Worm (Caenorhabditis elegans) whole organism, L2 larva: ENCODE measurements around the gene col-40.

Experiments
- aly-2 ChIP-seq: fragments of 150-350 bp; optimal IDR thresholded peaks from 2 replicates; lab custom pipeline; 2014; ENCODE audit warnings: missing biosample characterization, missing genetic modification characterization
- gmeb-1 ChIP-seq: fragments of 150-350 bp; optimal IDR thresholded peaks from 2 replicates; lab custom pipeline; 2014; ENCODE audit warnings: missing biosample characterization, missing genetic modification characterization
- lin-39 ChIP-seq: fragments of 150-350 bp; optimal IDR thresholded peaks from 2 replicates; lab custom pipeline; 2014; ENCODE audit warnings: missing biosample characterization, missing genetic modification reagents, missing genetic modification characterization
- unc-55 ChIP-seq: fragments of 150-350 bp; sonication (generic microtip); optimal IDR thresholded peaks from 3 replicates; lab custom pipeline; 2014; ENCODE audit warnings: missing biosample characterization, missing genetic modification reagents, missing genetic modification characterization
- unc-62 ChIP-seq: fragments of 150-350 bp; optimal IDR thresholded peaks from 2 replicates; lab custom pipeline; 2014; ENCODE audit warnings: missing biosample characterization, missing genetic modification reagents, missing genetic modification characterization

DNA sequence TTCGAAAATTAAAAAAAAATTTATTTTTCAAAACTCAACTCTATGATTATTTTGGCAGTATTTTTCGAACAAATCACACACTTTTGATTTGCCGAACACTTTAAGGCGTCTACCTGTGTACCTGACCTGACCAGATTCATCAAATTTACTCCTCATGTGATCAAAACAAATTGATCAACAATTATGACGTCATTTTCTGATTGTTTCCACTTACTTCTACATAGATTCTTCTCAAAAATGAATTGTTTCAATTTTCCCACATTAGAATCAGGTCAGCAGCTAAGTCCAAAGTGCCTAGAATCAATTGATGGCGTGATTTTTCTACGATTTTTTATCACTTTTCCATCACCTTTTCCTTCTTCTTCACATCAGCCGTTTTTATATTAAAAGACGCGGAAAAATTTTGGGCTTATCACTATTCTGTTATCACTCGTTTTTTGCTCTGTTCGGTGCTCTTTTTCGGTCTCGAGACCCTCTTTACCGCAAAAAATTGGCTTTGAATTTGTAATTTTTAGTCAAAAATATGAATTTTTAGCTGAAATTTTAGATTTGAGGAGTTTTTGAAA is 36.5 kb upstream of the col-40 start:
- TF ChIP-seq gmeb-1 (tag; lab: Kevin White, UChicago): no peak
- no peak for TF ChIP-seq unc-62
- no peak for TF ChIP-seq lin-39 (tag; lab: Kevin White, UChicago)
- TF ChIP-seq aly-2 (tag; lab: Kevin White, UChicago): no peak
- TF ChIP-seq unc-55 (GFP tag; lab: Kevin White, UChicago): no peak
